Fruit fly (Drosophila melanogaster): ENCODE measurements around the gene CG14130.

Gene CG14130

DNA sequence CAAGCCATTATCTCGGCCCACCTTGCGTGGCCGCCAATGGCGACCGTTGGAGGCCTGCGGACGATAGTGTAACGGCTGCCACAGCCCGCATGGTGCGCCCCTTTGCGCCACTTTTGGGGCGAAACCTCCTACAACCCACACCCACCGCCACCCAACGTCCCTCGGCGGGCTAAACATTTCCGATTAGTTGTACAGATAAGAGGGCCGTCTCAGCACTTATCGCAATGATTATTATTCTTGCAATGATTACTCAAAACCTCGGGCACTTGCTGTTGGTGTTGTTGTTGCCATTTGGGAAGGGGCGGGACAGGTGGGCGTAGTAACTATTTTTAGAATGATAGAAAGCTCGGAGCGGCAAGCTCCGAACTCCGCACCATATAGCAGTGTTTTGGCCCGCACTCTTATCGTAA, 42.6 kb upstream of the CG14130 start (continued):
- TF ChIP-seq Ravus (GFP tag; IDR thresholded peaks at IDR 0.05) (no peak), Nf-YA (GFP tag; IDR thresholded peaks at IDR 0.05) (no peak), crc (GFP tag; optimal IDR thresholded peaks at IDR 0.05) (no peak), zfh1 (GFP tag; IDR thresholded peaks at IDR 0.05) (no peak), CG12299 (tag; optimal IDR thresholded peaks at IDR 0.05) (no peak), cad (GFP tag; optimal IDR thresholded peaks at IDR 0.05) (no peak), trem (tag; optimal IDR thresholded peaks at IDR 0.05) (no peak), pzg (GFP tag; optimal IDR thresholded peaks at IDR 0.05) (no peak), CG12391 (tag; optimal IDR thresholded peaks at IDR 0.05) (no peak), p53 (GFP tag; optimal IDR thresholded peaks at IDR 0.05) (no peak), Ada2b (GFP tag; IDR thresholded peaks at IDR 0.05) (no peak), fd3F (GFP tag; optimal IDR thresholded peaks at IDR 0.05) (no peak), D19B (GFP tag; optimal IDR thresholded peaks at IDR 0.05) (no peak), Six4 (GFP tag; optimal IDR thresholded peaks at IDR 0.05) (no peak), kni (GFP tag; optimal IDR thresholded peaks at IDR 0.05) (no peak), Tbp (GFP tag; optimal IDR thresholded peaks at IDR 0.05) (no peak), rib (GFP tag; IDR thresholded peaks at IDR 0.05) (peak; percentile 33; the same call in 1 of the 2 replicates), CG30431 (GFP tag; optimal IDR thresholded peaks at IDR 0.05) (no peak), Deaf1 (tag; optimal IDR thresholded peaks at IDR 0.05) (no peak), seq (GFP tag; IDR thresholded peaks at IDR 0.05) (no peak), Nf-YC (tag; optimal IDR thresholded peaks at IDR 0.05) (peak; percentile 67), fd96Cb (tag; optimal IDR thresholded peaks at IDR 0.05) (no peak), Dfd (GFP tag; optimal IDR thresholded peaks at IDR 0.05) (no peak), inv (GFP tag; IDR thresholded peaks at IDR 0.05; ENCODE audit: partially characterized antibody) (peak; percentile 22; the same call in 1 of the 2 replicates), CG2202 (tag; optimal IDR thresholded peaks at IDR 0.05) (no peak), CG6854 (GFP tag; optimal IDR thresholded peaks at IDR 0.05) (no peak), CG7271 (tag; optimal IDR thresholded peaks at IDR 0.05) (no peak), CG1024 (GFP tag; IDR thresholded peaks at IDR 0.05) (no peak), knrl (GFP tag; IDR thresholded peaks at IDR 0.05; ENCODE audit: partially characterized antibody) (no peak), CG13624 (GFP tag; optimal IDR thresholded peaks at IDR 0.05) (no peak), CG43689 (GFP tag; IDR thresholded peaks at IDR 0.05) (no peak), Dbx (GFP tag; IDR thresholded peaks at IDR 0.05) (no peak), CHES-1-like (GFP tag; optimal IDR thresholded peaks at IDR 0.05) (no peak), CG9437 (GFP tag; optimal IDR thresholded peaks at IDR 0.05) (no peak), CG8281 (tag; optimal IDR thresholded peaks at IDR 0.05) (no peak), HmgZ (tag; optimal IDR thresholded peaks at IDR 0.05) (peak; percentile 64), Scr (GFP tag; IDR thresholded peaks at IDR 0.05; ENCODE audit: partially characterized antibody) (no peak), maf-S (GFP tag; optimal IDR thresholded peaks at IDR 0.05) (no peak), sna (GFP tag; IDR thresholded peaks at IDR 0.05; ENCODE audit: partially characterized antibody) (no peak), trh (GFP tag; optimal IDR thresholded peaks at IDR 0.05) (no peak), CG18599 (GFP tag; optimal IDR thresholded peaks at IDR 0.05) (peak; percentile 51), Fer2 (tag; optimal IDR thresholded peaks at IDR 0.05) (no peak), CG10543 (GFP tag; optimal IDR thresholded peaks at IDR 0.05) (peak; percentile 89), Vsx1 (GFP tag; optimal IDR thresholded peaks at IDR 0.05) (no peak), Hr39 (optimal IDR thresholded peaks at IDR 0.05) (no peak), NFAT (GFP tag; IDR thresholded peaks at IDR 0.05) (no peak), pros (GFP tag; optimal IDR thresholded peaks at IDR 0.05) (peak; percentile 68), crp (GFP tag; optimal IDR thresholded peaks at IDR 0.05) (no peak), exex (tag; optimal IDR thresholded peaks at IDR 0.05) (peak; percentile 99), CG3065 (GFP tag; optimal IDR thresholded peaks at IDR 0.05) (peak; percentile 55), ro (GFP tag; IDR thresholded peaks at IDR 0.05) (no peak), CoRest (tag; optimal IDR thresholded peaks at IDR 0.05) (no peak)

All from whole organism, embryonic.